Fruit fly (Drosophila melanogaster) whole organism, embryonic: ENCODE results near the gene Prosbeta6.

Experiments used
- Asciz ChIP-seq: fragments of 200-800 bp; sonication (Bioruptor generic); optimal IDR thresholded peaks from 2 replicates; lab custom pipeline; 2017; ENCODE audit warnings: missing biosample characterization, mild to moderate bottlenecking, missing genetic modification characterization, missing genetic modification reagents
- B-H2 ChIP-seq: fragments of 200-800 bp; sonication (Bioruptor generic); optimal IDR thresholded peaks from 2 replicates; lab custom pipeline; 2018; ENCODE audit warnings: missing biosample characterization, mild to moderate bottlenecking, missing genetic modification characterization
- CG13775 ChIP-seq: fragments of 200-800 bp; sonication (Bioruptor generic); optimal IDR thresholded peaks from 3 replicates; lab custom pipeline; 2017; ENCODE audit warnings: missing biosample characterization, mild to moderate bottlenecking, missing genetic modification characterization
- CG14965 ChIP-seq: fragments of 200-800 bp; sonication (Bioruptor generic); optimal IDR thresholded peaks from 2 replicates; lab custom pipeline; 2016; ENCODE audit warnings: missing biosample characterization, missing genetic modification characterization, borderline replicate concordance
- CG15514 ChIP-seq: fragments of 200-800 bp; sonication (Bioruptor generic); optimal IDR thresholded peaks from 3 replicates; lab custom pipeline; 2017; ENCODE audit warnings: missing biosample characterization, missing genetic modification characterization, mild to moderate bottlenecking, moderate library complexity, missing genetic modification reagents
- CG2129 ChIP-seq: fragments of 200-800 bp; sonication (Bioruptor generic); IDR thresholded peaks from 2 replicates; pipeline ENCODE4 v1.3.6; 2022; ENCODE audit warnings: missing biosample characterization, missing genetic modification characterization; ENCODE audit not compliant: partially characterized antibody
- CG2712 ChIP-seq: fragments of 200-800 bp; optimal IDR thresholded peaks from 3 replicates; lab custom pipeline; 2019; ENCODE audit warnings: missing biosample characterization, mild to moderate bottlenecking, missing genetic modification characterization, moderate library complexity
- CG30431 ChIP-seq: fragments of 200-800 bp; sonication (Bioruptor generic); optimal IDR thresholded peaks from 2 replicates; lab custom pipeline; 2017; ENCODE audit warnings: missing biosample characterization, missing genetic modification characterization
- CG32532 ChIP-seq: fragments of 200-800 bp; sonication (Bioruptor generic); IDR thresholded peaks from 2 replicates; pipeline ENCODE4 v1.3.6; 2022; ENCODE audit warnings: missing biosample characterization, missing genetic modification characterization
- CG34422 ChIP-seq: fragments of 200-800 bp; sonication (Bioruptor generic); IDR thresholded peaks from 3 replicates; pipeline ENCODE4 v1.3.6; 2022; ENCODE audit warnings: missing biosample characterization, missing genetic modification characterization
- CG3838 ChIP-seq: fragments of 200-800 bp; sonication (Bioruptor generic); optimal IDR thresholded peaks from 3 replicates; lab custom pipeline; 2016; ENCODE audit warnings: missing biosample characterization, missing genetic modification characterization
- CG4617 ChIP-seq: fragments of 200-800 bp; sonication (Bioruptor generic); optimal IDR thresholded peaks from 3 replicates; lab custom pipeline; 2016; ENCODE audit warnings: missing biosample characterization, missing genetic modification characterization, borderline replicate concordance
- CG6175 ChIP-seq: fragments of 200-800 bp; sonication (Bioruptor generic); IDR thresholded peaks from 3 replicates; pipeline ENCODE4 v1.3.6; 2022; ENCODE audit warnings: missing biosample characterization, missing genetic modification characterization
- CG7987 ChIP-seq: fragments of 200-800 bp; sonication (Bioruptor generic); optimal IDR thresholded peaks from 2 replicates; lab custom pipeline; 2018; ENCODE audit warnings: missing biosample characterization, mild to moderate bottlenecking, missing genetic modification characterization, moderate library complexity
- CG8290 ChIP-seq, 3 experiments: fragments of 200-800 bp; sonication (Bioruptor generic); optimal IDR thresholded peaks; 2 replicates each; lab custom pipeline; 2016 to 2019; ENCODE audit warnings: missing biosample characterization in 3 of 3, missing genetic modification characterization in 3 of 3, mild to moderate bottlenecking in 2 of 3, moderate library complexity in 1 of 3
- CG8924 ChIP-seq: fragments of 200-800 bp; optimal IDR thresholded peaks from 3 replicates; lab custom pipeline; 2019; ENCODE audit warnings: missing biosample characterization, mild to moderate bottlenecking, missing genetic modification characterization, moderate library complexity
- CG9215 ChIP-seq: fragments of 200-800 bp; sonication (Bioruptor generic); IDR thresholded peaks from 2 replicates; pipeline ENCODE4 v1.3.6; 2022; ENCODE audit warnings: missing biosample characterization, missing genetic modification characterization
- CG9727 ChIP-seq: fragments of 200-800 bp; sonication (Bioruptor generic); optimal IDR thresholded peaks from 3 replicates; lab custom pipeline; 2017; ENCODE audit warnings: missing biosample characterization, mild to moderate bottlenecking, missing genetic modification characterization
- CG9817 ChIP-seq: fragments of 200-800 bp; sonication (Bioruptor generic); optimal IDR thresholded peaks from 2 replicates; lab custom pipeline; 2018; ENCODE audit warnings: missing biosample characterization, mild to moderate bottlenecking, missing genetic modification characterization, moderate library complexity
- D19A ChIP-seq: fragments of 200-800 bp; optimal IDR thresholded peaks from 3 replicates; lab custom pipeline; 2019; ENCODE audit warnings: missing biosample characterization, mild to moderate bottlenecking, missing genetic modification characterization, moderate library complexity
- Fer1 ChIP-seq: fragments of 200-800 bp; sonication (Bioruptor generic); optimal IDR thresholded peaks from 2 replicates; lab custom pipeline; 2017; ENCODE audit warnings: missing biosample characterization, mild to moderate bottlenecking, missing genetic modification characterization
- Gug ChIP-seq: fragments of 200-800 bp; sonication (Bioruptor generic); IDR thresholded peaks from 4 replicates; pipeline ENCODE4 v1.3.6; 2022; ENCODE audit warnings: missing biosample characterization, missing genetic modification characterization
- HmgD ChIP-seq: fragments of 200-800 bp; sonication (Bioruptor generic); optimal IDR thresholded peaks from 3 replicates; lab custom pipeline; 2016; ENCODE audit warnings: missing biosample characterization, missing genetic modification characterization
- Med ChIP-seq: fragments of 200-800 bp; sonication (Bioruptor generic); peaks from one replicate; lab custom pipeline; 2016; ENCODE audit warnings: missing biosample characterization, missing genetic modification characterization, mild to moderate bottlenecking, inconsistent platforms, moderate library complexity
- Mes4 ChIP-seq: fragments of 200-800 bp; sonication (Bioruptor generic); optimal IDR thresholded peaks from 2 replicates; lab custom pipeline; 2016; ENCODE audit warnings: missing biosample characterization, missing genetic modification characterization
- Neu2 ChIP-seq: fragments of 200-800 bp; sonication (Bioruptor generic); optimal IDR thresholded peaks from 3 replicates; lab custom pipeline; 2016; ENCODE audit warnings: missing biosample characterization, missing genetic modification characterization, borderline replicate concordance
- Oli ChIP-seq: fragments of 200-800 bp; sonication (Bioruptor generic); optimal IDR thresholded peaks from 2 replicates; lab custom pipeline; 2018; ENCODE audit warnings: missing biosample characterization, mild to moderate bottlenecking, missing genetic modification characterization, moderate library complexity
- Rfx ChIP-seq: fragments of 200-800 bp; sonication (Bioruptor generic); IDR thresholded peaks from 2 replicates; pipeline ENCODE4 v1.3.6; 2022; ENCODE audit warnings: missing biosample characterization, missing genetic modification characterization
- Vsx1 ChIP-seq: fragments of 200-800 bp; sonication (Bioruptor generic); optimal IDR thresholded peaks from 2 replicates; lab custom pipeline; 2017; ENCODE audit warnings: missing biosample characterization, mild to moderate bottlenecking, missing genetic modification characterization, missing genetic modification reagents
- Xbp1 ChIP-seq: fragments of 200-800 bp; sonication (Bioruptor generic); optimal IDR thresholded peaks from 3 replicates; lab custom pipeline; 2016; ENCODE audit warnings: missing biosample characterization, mild to moderate bottlenecking, missing genetic modification characterization
- amos ChIP-seq: fragments of 200-800 bp; sonication (Bioruptor generic); IDR thresholded peaks from 2 replicates; pipeline ENCODE4 v1.3.6; 2022; ENCODE audit warnings: missing biosample characterization, missing genetic modification characterization; ENCODE audit not compliant: partially characterized antibody
- cg ChIP-seq: fragments of 200-800 bp; sonication (Bioruptor generic); optimal IDR thresholded peaks from 3 replicates; lab custom pipeline; 2019; ENCODE audit warnings: missing biosample characterization, mild to moderate bottlenecking, missing genetic modification characterization, moderate library complexity
- crol ChIP-seq: fragments of 200-800 bp; sonication (Bioruptor generic); IDR thresholded peaks from 2 replicates; pipeline ENCODE4 v1.3.6; 2022; ENCODE audit warnings: missing biosample characterization, missing genetic modification characterization
- exex ChIP-seq: fragments of 200-800 bp; sonication (Bioruptor generic); optimal IDR thresholded peaks from 4 replicates; lab custom pipeline; 2018; ENCODE audit warnings: missing biosample characterization, mild to moderate bottlenecking, missing genetic modification characterization, moderate library complexity
- gfzf ChIP-seq: fragments of 200-800 bp; sonication (Bioruptor generic); optimal IDR thresholded peaks from 2 replicates; lab custom pipeline; 2016; ENCODE audit warnings: missing biosample characterization, mild to moderate bottlenecking, missing genetic modification characterization, moderate library complexity
- grn ChIP-seq: fragments of 200-800 bp; sonication (Bioruptor generic); optimal IDR thresholded peaks from 3 replicates; lab custom pipeline; 2017; ENCODE audit warnings: missing biosample characterization, missing genetic modification characterization
- inv ChIP-seq: fragments of 200-800 bp; sonication (Bioruptor generic); IDR thresholded peaks from 2 replicates; pipeline ENCODE4 v1.3.6; 2022; ENCODE audit warnings: missing biosample characterization, missing genetic modification characterization; ENCODE audit not compliant: partially characterized antibody
- jigr1 ChIP-seq: fragments of 200-800 bp; sonication (Bioruptor generic); IDR thresholded peaks from 3 replicates; pipeline ENCODE4 v1.3.6; 2022; ENCODE audit warnings: missing biosample characterization, missing genetic modification characterization
- prd ChIP-seq, 3 experiments: fragments of >200 bp in 2 of 3; fragments of 200-800 bp in 1 of 3; sonication (Bioruptor generic) in 1 of 3; optimal IDR thresholded peaks in 2 of 3; IDR thresholded peaks in 1 of 3; 2 replicates in 2 of 3; 3 replicates in 1 of 3; pipeline versions ENCODE4 v1.3.6 to Lab custom; 2017 to 2022; ENCODE audit warnings: missing biosample characterization in 1 of 3, missing genetic modification characterization in 1 of 3
- pros ChIP-seq: fragments of 200-800 bp; sonication (Bioruptor generic); optimal IDR thresholded peaks from 3 replicates; lab custom pipeline; 2019; ENCODE audit warnings: missing biosample characterization, mild to moderate bottlenecking, missing genetic modification characterization, moderate library complexity
- pzg ChIP-seq: fragments of 200-800 bp; sonication (Bioruptor generic); optimal IDR thresholded peaks from 3 replicates; lab custom pipeline; 2018; ENCODE audit warnings: missing biosample characterization, mild to moderate bottlenecking, missing genetic modification characterization, moderate library complexity
- ro ChIP-seq: fragments of 200-800 bp; sonication (Bioruptor generic); IDR thresholded peaks from 2 replicates; pipeline ENCODE4 v1.3.6; 2022; ENCODE audit warnings: missing biosample characterization, missing genetic modification characterization
- row ChIP-seq: fragments of 200-800 bp; sonication (Bioruptor generic); IDR thresholded peaks from 3 replicates; pipeline ENCODE4 v1.3.6; 2022; ENCODE audit warnings: missing biosample characterization, missing genetic modification characterization
- sd ChIP-seq: fragments of 200-800 bp; sonication (Bioruptor generic); optimal IDR thresholded peaks from 3 replicates; lab custom pipeline; 2018; ENCODE audit warnings: missing biosample characterization, mild to moderate bottlenecking, missing genetic modification characterization, moderate library complexity
- slp2 ChIP-seq: fragments of 200-800 bp; sonication (Bioruptor generic); optimal IDR thresholded peaks from 2 replicates; lab custom pipeline; 2016; ENCODE audit warnings: missing biosample characterization, missing genetic modification characterization
- sob ChIP-seq: fragments of 200-800 bp; sonication (Bioruptor generic); IDR thresholded peaks from 2 replicates; pipeline ENCODE4 v1.3.6; 2022; ENCODE audit warnings: missing biosample characterization, missing genetic modification characterization
- vnd ChIP-seq: fragments of 200-800 bp; sonication (Bioruptor generic); IDR thresholded peaks from 3 replicates; pipeline ENCODE4 v1.3.6; 2022; ENCODE audit warnings: missing biosample characterization, missing genetic modification characterization; ENCODE audit not compliant: partially characterized antibody
- zfh2 ChIP-seq: fragments of 200-800 bp; sonication (Bioruptor generic); optimal IDR thresholded peaks from 2 replicates; lab custom pipeline; 2016; ENCODE audit warnings: missing biosample characterization, missing genetic modification characterization

Prosbeta6 gene

dm6 chr3L:16612972-16613371 is 2.8 kb upstream of the Prosbeta6 start (continued):
- no peak for TF ChIP-seq ro (GFP tag; lab: Robert Waterston, UW)
- TF ChIP-seq CG7987 (GFP tag; lab: Kevin White, UChicago): no peak
- TF ChIP-seq prd (optimal IDR thresholded peaks at IDR 0.05; lab: Kevin White, UChicago): no peak
- 0 out of 3 replicates have a peak, but pooled peaks have one; percentile 24 for TF ChIP-seq prd (GFP tag; IDR thresholded peaks at IDR 0.05; lab: Robert Waterston, UW)
- no peak for TF ChIP-seq pros (GFP tag; lab: Kevin White, UChicago)
- peak; percentile 41; the same call in 1 of the 4 replicates for TF ChIP-seq Gug (GFP tag; lab: Robert Waterston, UW)
- TF ChIP-seq CG8924 (tag; lab: Kevin White, UChicago): peak; percentile 18
- TF ChIP-seq CG4617 (GFP tag; lab: Kevin White, UChicago): no peak
- peak; percentile 35; the same call in 1 of the 2 replicates for TF ChIP-seq sob
- TF ChIP-seq CG15514: peak; percentile 6
- TF ChIP-seq cg (GFP tag; lab: Kevin White, UChicago): peak; percentile 61
- TF ChIP-seq exex (tag; lab: Kevin White, UChicago): peak; percentile 45
- TF ChIP-seq grn (GFP tag; lab: Kevin White, UChicago): no peak
- peak; percentile 34; the same call in 2 of the 3 replicates for TF ChIP-seq row (GFP tag; lab: Robert Waterston, UW)
- peak; percentile 4 for TF ChIP-seq CG2712
- TF ChIP-seq CG13775 (GFP tag; lab: Kevin White, UChicago): peak; percentile 6
- TF ChIP-seq CG8290 (GFP tag; optimal IDR thresholded peaks at IDR 0.05; lab: Kevin White, UChicago): no peak
- TF ChIP-seq CG8290 (tag; optimal IDR thresholded peaks at IDR 0.05; lab: Kevin White, UChicago): peak in 1 of 2 experiments; percentile 59
- no peak for TF ChIP-seq CG2129
- TF ChIP-seq zfh2 (GFP tag; lab: Kevin White, UChicago): peak; percentile 27
- peak; percentile 94 for TF ChIP-seq sd
- peak; percentile 59 for TF ChIP-seq CG32532
- TF ChIP-seq CG34422 (GFP tag; lab: Robert Waterston, UW): no peak
- peak; percentile 47; the same call in 1 of the 2 replicates for TF ChIP-seq Rfx (GFP tag; lab: Robert Waterston, UW)
- peak; percentile 25 for TF ChIP-seq pzg (GFP tag; lab: Kevin White, UChicago)

DNA sequence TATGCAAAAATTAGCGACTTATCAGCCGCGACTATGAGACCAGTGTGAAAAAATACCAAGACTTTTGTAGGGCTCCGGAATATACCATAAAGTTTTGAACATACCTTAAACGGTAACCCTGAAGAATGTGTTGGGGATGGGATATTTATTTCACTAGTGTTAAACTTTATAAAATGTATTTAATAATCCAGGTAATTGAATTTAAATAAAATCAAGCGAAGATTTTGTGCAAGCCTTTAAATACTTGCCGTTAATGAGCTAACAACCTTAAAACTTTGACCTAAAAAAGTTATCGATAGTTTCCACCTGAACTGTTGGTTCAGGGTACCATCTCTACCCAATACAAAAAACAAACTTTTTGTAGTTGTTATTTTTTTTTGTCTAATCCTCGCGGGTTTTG is 1.9 kb upstream of the Prosbeta6 start, which contains the start of gene CG4101:
Gene CG4101, plus strand, starts transcription at position 335 of the 400 bp plus-strand sequence.
- TF ChIP-seq jigr1 (GFP tag; lab: Robert Waterston, UW) (no peak), inv (GFP tag; lab: Robert Waterston, UW) (peak; percentile 72), Med (GFP tag; lab: Kevin White, UChicago) (peak; percentile 95), CG6175 (peak; percentile 69; the same call in 2 of the 3 replicates), CG9215 (GFP tag; lab: Robert Waterston, UW) (peak; percentile 80), slp2 (GFP tag; lab: Kevin White, UChicago) (peak; percentile 66), vnd (peak; percentile 75), Vsx1 (GFP tag; lab: Kevin White, UChicago) (peak; percentile 11), CG14965 (GFP tag; lab: Kevin White, UChicago) (no peak), CG30431 (GFP tag; lab: Kevin White, UChicago) (no peak), Fer1 (GFP tag; lab: Kevin White, UChicago) (peak; percentile 80), CG9817 (tag; lab: Kevin White, UChicago) (peak; percentile 91), Oli (tag; lab: Kevin White, UChicago) (peak; percentile 64), Mes4 (GFP tag; lab: Kevin White, UChicago) (peak; percentile 54), D19A (tag; lab: Kevin White, UChicago) (peak; percentile 54), gfzf (GFP tag; lab: Kevin White, UChicago) (peak; percentile 72), crol (GFP tag; lab: Robert Waterston, UW) (no peak), Xbp1 (GFP tag; lab: Kevin White, UChicago) (peak; percentile 86), amos (peak; percentile 76), CG3838 (peak; percentile 88), B-H2 (GFP tag; lab: Kevin White, UChicago) (peak; percentile 91), Asciz (GFP tag; lab: Kevin White, UChicago) (peak; percentile 51), Neu2 (GFP tag; lab: Kevin White, UChicago) (no peak), HmgD (GFP tag; lab: Kevin White, UChicago) (peak; percentile 35), pros (GFP tag; lab: Kevin White, UChicago) (no peak), CG9727 (peak; percentile 72)
